Fruit fly (Drosophila melanogaster): Measurements from ENCODE around the gene fd3F.

DNA sequence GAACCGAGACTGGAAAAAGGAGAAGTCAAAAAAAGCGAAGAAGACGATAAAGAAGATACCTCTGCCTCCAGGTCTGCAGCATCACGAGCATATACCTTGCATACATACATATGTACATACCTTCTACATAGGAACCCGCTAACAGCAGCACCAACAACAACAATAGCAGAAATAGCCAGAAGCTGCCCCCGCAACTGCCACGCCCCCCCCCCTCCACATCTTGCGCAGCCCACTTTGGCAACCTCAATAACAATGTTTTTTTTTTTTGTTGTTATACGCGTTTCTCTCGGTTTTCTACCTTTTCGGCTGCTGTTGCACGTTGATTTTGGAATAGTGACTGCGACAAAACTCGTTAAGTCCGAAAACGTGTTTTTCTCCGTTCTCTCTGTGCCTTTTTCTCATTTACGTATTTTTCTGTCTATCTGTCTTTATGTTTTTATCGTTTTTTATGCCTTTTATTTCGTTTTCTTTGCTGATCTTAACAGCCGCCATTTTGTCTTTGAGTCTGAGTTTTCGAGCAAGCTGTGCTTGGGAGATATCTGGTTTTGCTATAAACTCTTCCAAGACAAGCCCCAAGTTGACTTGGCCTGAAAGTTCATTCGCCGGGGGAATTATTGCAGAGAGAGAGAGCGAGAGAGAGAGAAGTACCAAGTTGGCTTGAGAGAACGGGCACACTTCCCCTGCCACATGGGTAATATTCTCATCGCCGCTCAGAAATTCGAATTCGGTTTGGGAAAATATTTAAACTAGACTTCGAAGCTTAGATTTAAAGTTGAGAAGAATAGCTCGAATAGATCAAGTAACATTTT, 33.0 kb downstream of the fd3F start:
- peak; percentile 33; the same call in 1 of the 3 replicates for TF ChIP-seq fd96Ca (GFP tag; IDR thresholded peaks at IDR 0.05)
- TF ChIP-seq CG4496 (GFP tag; IDR thresholded peaks at IDR 0.05) = peak; percentile 76; the same call in 2 of the 3 replicates
- peak; percentile 49 for TF ChIP-seq CG13204 (GFP tag; optimal IDR thresholded peaks at IDR 0.05)
- peak; percentile 54 for TF ChIP-seq Pif1A (GFP tag; optimal IDR thresholded peaks at IDR 0.05)
